Worm (Caenorhabditis elegans) whole organism, dauer: Measurements from ENCODE around the gene erfa-1.

ENCODE experiments used
- unc-62 ChIP-seq: sonication (generic microtip); optimal IDR thresholded peaks from 2 replicates; lab custom pipeline; 2017; ENCODE audit warnings: missing biosample characterization, missing genetic modification reagents, missing genetic modification characterization

Gene erfa-1

ce11 chrV:6464238-6464637 is 30.3 kb downstream of the erfa-1 start:
- no peak for TF ChIP-seq unc-62 (GFP tag; lab: Kevin White, UChicago)

ce11 chrV:6464765-6465164 is 30.8 kb downstream of the erfa-1 start, which contains the start of gene unc-83:
Gene unc-83 (plus strand): TSS chrV:6465065.
- TF ChIP-seq unc-62 (GFP tag; lab: Kevin White, UChicago): no peak

- TF ChIP-seq unc-62 (GFP tag; lab: Kevin White, UChicago): no peak
Observed at ce11 chrV:6467676-6468075, 33.7 kb downstream of the erfa-1 start.

ce11 chrV:6471208-6471607 is 37.3 kb downstream of the erfa-1 start:
- TF ChIP-seq unc-62 (GFP tag; lab: Kevin White, UChicago): no peak

ce11 chrV:6476026-6476425 is 42.1 kb downstream of the erfa-1 start:
- no peak for TF ChIP-seq unc-62 (GFP tag; lab: Kevin White, UChicago)

- no peak for TF ChIP-seq unc-62 (GFP tag; lab: Kevin White, UChicago)
Observed at ce11 chrV:6485109-6485508, 51.2 kb downstream of the erfa-1 start.
